Fruit fly (Drosophila melanogaster): ENCODE data around the gene eff.
A peak's percentile ranks its signal among the peaks of the same experiment; 100 is the strongest.

Gene eff

DNA sequence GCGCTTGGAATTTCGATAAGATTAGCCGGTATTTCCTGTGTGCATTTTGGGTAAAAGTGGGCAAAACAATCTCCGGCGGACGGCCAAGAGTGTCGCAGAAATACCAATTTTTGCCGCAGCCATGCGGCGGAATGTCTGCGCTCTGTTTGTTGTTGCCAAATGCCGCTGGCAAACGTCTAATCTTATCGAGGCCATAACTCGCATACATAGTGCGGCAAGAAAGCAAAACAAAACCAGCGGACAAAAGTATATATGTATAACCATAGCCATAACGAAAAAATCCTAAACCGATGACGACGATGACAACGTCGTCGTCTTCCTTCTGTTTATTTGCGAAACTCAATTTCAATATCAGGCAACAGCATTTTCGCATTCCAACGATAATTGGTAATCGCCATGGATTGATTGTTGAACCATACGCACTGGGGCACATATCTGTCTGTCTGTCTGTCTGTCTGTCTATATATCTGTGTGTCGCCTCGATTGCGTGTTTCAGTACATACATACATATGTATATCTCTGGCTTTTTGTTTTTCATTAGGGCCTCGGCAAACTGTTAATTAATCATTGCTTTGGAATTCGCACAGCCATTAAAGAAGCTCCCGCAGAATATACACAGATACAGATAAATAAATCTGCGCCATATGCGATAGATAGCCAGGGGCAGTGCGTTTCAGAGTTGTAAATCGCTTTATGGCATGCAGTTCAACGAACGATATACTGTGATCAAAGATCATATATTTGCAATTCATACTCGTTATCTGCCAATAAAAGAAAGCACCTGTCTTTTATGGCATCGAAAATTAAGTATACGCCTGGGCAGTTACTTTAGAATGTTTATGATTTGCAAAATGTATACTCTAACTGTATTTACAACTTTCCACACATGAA, 37.6 kb downstream of the eff start:
- TF ChIP-seq Lpt (GFP tag; optimal IDR thresholded peaks at IDR 0.05) (no peak), cyc (GFP tag; optimal IDR thresholded peaks at IDR 0.05) (no peak), esn (GFP tag; optimal IDR thresholded peaks at IDR 0.05) (no peak), vri (GFP tag; optimal IDR thresholded peaks at IDR 0.05) (peak; percentile 49), Eip78C (GFP tag) (peak; percentile 54), CG32006 (GFP tag; optimal IDR thresholded peaks at IDR 0.05) (no peak), CG10631 (GFP tag; optimal IDR thresholded peaks at IDR 0.05) (no peak), eg (GFP tag; IDR thresholded peaks at IDR 0.05) (no peak), svp (GFP tag) (peak; percentile 66), Hr4 (GFP tag; optimal IDR thresholded peaks at IDR 0.05) (no peak), fkh (GFP tag; optimal IDR thresholded peaks at IDR 0.05) (peak; percentile 23), fd85E (GFP tag; optimal IDR thresholded peaks at IDR 0.05) (no peak), Met (GFP tag; optimal IDR thresholded peaks at IDR 0.05) (no peak)

DNA sequence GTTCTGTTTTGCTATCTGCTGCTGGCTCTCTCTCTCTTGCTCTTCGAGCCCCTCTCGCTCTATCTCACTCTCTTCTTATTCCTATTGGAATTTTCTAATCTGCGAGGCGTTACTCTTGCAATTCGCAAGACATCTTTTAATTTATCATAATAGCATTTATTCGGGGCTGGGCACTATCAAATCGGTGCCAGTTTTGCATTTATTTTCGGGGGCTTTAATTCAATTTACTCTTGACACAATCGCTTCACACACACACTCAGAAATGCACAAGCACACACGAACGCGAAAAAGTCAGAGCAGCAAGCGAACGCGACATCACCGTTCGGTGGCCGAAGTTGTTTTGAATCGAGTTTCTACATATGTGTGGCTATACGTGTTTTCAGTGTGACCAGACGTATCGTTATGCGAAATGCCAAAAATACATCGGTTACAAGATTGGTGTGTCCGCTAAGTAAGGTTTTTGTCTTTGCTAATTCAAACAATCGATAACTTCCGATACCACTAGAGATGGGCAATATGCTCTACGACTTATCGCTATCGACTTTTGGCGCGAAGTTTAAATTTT, 44.1 kb downstream of the eff start, which contains the start of gene Meltrin:
TSS of gene Meltrin (minus strand) at position 344 of the 565 bp plus-strand sequence.
- TF ChIP-seq acj6 (GFP tag; optimal IDR thresholded peaks at IDR 0.05) (no peak), Ets21C (GFP tag; optimal IDR thresholded peaks at IDR 0.05) (peak; percentile 25), CG1621 (tag; optimal IDR thresholded peaks at IDR 0.05) (peak; percentile 34), CG3032 (tag; optimal IDR thresholded peaks at IDR 0.05) (peak; percentile 36), fkh (GFP tag; optimal IDR thresholded peaks at IDR 0.05) (peak; percentile 74), lz (GFP tag; optimal IDR thresholded peaks at IDR 0.05) (peak; percentile 39), svp (GFP tag) (peak; percentile 40), Eip75B (GFP tag; optimal IDR thresholded peaks at IDR 0.05) (peak; percentile 18), CG32006 (GFP tag; optimal IDR thresholded peaks at IDR 0.05) (no peak), fd59A (GFP tag; optimal IDR thresholded peaks at IDR 0.05) (no peak), CG6808 (GFP tag; optimal IDR thresholded peaks at IDR 0.05) (peak; percentile 42), CG6276 (GFP tag; optimal IDR thresholded peaks at IDR 0.05) (peak; percentile 18), cyc (GFP tag; optimal IDR thresholded peaks at IDR 0.05) (peak; percentile 13), Sox14 (GFP tag; optimal IDR thresholded peaks at IDR 0.05) (peak; percentile 67), vri (GFP tag; optimal IDR thresholded peaks at IDR 0.05) (peak; percentile 75), Eip78C (GFP tag) (peak; percentile 87), Sox102F (GFP tag; optimal IDR thresholded peaks at IDR 0.05) (peak; percentile 58), Lpt (GFP tag; optimal IDR thresholded peaks at IDR 0.05) (peak; percentile 17), CG7368 (GFP tag; optimal IDR thresholded peaks at IDR 0.05) (peak; percentile 9), esn (GFP tag; optimal IDR thresholded peaks at IDR 0.05) (peak; percentile 57), Hr39 (GFP tag; optimal IDR thresholded peaks at IDR 0.05) (peak; percentile 18), topi (GFP tag; optimal IDR thresholded peaks at IDR 0.05) (peak; percentile 35), CG6792 (GFP tag; optimal IDR thresholded peaks at IDR 0.05) (no peak), Smox (GFP tag; optimal IDR thresholded peaks at IDR 0.05) (peak; percentile 23), CG3919 (GFP tag; optimal IDR thresholded peaks at IDR 0.05) (peak; percentile 62), Eip93F (GFP tag; optimal IDR thresholded peaks at IDR 0.05) (no peak), achi (GFP tag; optimal IDR thresholded peaks at IDR 0.05) (no peak), CG11294 (GFP tag; IDR thresholded peaks at IDR 0.05) (no peak), dsx (GFP tag; optimal IDR thresholded peaks at IDR 0.05; ENCODE audit: poor library complexity, severe bottlenecking) (peak; percentile 11), CG16779 (tag; optimal IDR thresholded peaks at IDR 0.05) (peak; percentile 34), Met (GFP tag; optimal IDR thresholded peaks at IDR 0.05) (peak; percentile 12), CG6854 (GFP tag; optimal IDR thresholded peaks at IDR 0.05) (peak; percentile 59), CG8319 (GFP tag; optimal IDR thresholded peaks at IDR 0.05) (no peak), ss (GFP tag; optimal IDR thresholded peaks at IDR 0.05) (peak; percentile 41 to 67), dac (GFP tag; optimal IDR thresholded peaks at IDR 0.05) (no peak)
